Worm (Caenorhabditis elegans): Measurements from ENCODE around the gene frpr-9.

DNA sequence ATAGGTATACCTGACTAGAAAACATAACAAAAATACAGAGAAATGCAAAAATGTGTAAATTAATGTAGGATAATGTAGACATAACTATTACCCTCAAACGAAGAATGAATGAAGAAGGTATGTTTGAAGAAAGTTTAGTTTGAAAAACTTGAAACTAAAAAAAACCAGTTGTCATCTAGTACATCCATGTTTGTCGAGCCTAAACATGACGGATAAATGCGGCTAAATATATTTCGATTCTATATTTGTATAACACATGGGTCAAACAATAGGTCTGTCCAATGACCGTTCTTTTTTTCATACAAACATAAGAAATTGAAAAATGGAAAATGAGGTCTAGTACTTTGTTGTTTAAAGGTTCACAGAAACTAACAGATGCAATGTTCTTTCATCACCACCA, 21.8 kb upstream of the frpr-9 start, which contains the start of gene F17C11.22:
- TF ChIP-seq tbx-2 (tag; optimal IDR thresholded peaks at IDR 0.05) (no peak), nhr-11 (tag; optimal IDR thresholded peaks at IDR 0.05) (no peak), T23F11.4 (GFP tag; optimal IDR thresholded peaks at IDR 0.05) (no peak), ama-1 (optimal IDR thresholded peaks at IDR 0.05) (no peak)
